Fruit fly (Drosophila melanogaster) whole organism, pupa: ENCODE results near the gene CG33725.

Experiments used
- CG10348 ChIP-seq: fragments of 200-800 bp; sonication (Bioruptor generic); IDR thresholded peaks from 2 replicates; pipeline ENCODE4 v1.3.6; 2022; ENCODE audit warnings: missing biosample characterization, missing genetic modification characterization
- CG15710 ChIP-seq: fragments of 200-800 bp; sonication (Bioruptor generic); optimal IDR thresholded peaks from 2 replicates; lab custom pipeline; 2018; ENCODE audit warnings: missing biosample characterization, mild to moderate bottlenecking, missing genetic modification characterization, moderate library complexity
- CG32121 ChIP-seq: fragments of 200-800 bp; sonication (Bioruptor generic); IDR thresholded peaks from 2 replicates; pipeline ENCODE4 v1.3.6; 2022; ENCODE audit warnings: missing biosample characterization, missing genetic modification characterization
- CG8159 ChIP-seq: fragments of 200-800 bp; sonication (Bioruptor generic); optimal IDR thresholded peaks from 3 replicates; lab custom pipeline; 2018; ENCODE audit warnings: missing biosample characterization, mild to moderate bottlenecking, missing genetic modification characterization, moderate library complexity
- CG8301 ChIP-seq: fragments of 200-800 bp; sonication (Bioruptor generic); optimal IDR thresholded peaks from 2 replicates; lab custom pipeline; 2018; ENCODE audit warnings: missing biosample characterization, mild to moderate bottlenecking, missing genetic modification characterization
- Snoo ChIP-seq: fragments of 200-800 bp; sonication (Bioruptor generic); optimal IDR thresholded peaks from 3 replicates; lab custom pipeline; 2017; ENCODE audit warnings: missing biosample characterization, mild to moderate bottlenecking, missing genetic modification characterization, inconsistent platforms
- gl ChIP-seq: fragments of 200-800 bp; sonication (Bioruptor generic); optimal IDR thresholded peaks from 2 replicates; lab custom pipeline; 2018; ENCODE audit warnings: missing biosample characterization, mild to moderate bottlenecking, missing genetic modification characterization

- no peak for TF ChIP-seq Snoo (tag; lab: Kevin White, UChicago)
- no peak for TF ChIP-seq CG10348
- no peak for TF ChIP-seq CG8159 (tag; lab: Kevin White, UChicago)
- TF ChIP-seq CG32121 (GFP tag; lab: Robert Waterston, UW) = no peak
- no peak for TF ChIP-seq CG8301
- no peak for TF ChIP-seq gl (tag; lab: Kevin White, UChicago)
- no peak for TF ChIP-seq CG15710 (tag; lab: Kevin White, UChicago)
These were observed 10.9 kb upstream of the CG33725 start, which contains the start of gene CG10616 for dm6 chr3L:12471471-12471978.
